Fruit fly (Drosophila melanogaster): ENCODE measurements around the gene Rab27.

Rab27 gene

dm6 chrX:1464033-1464432, 12.7 kb downstream of the Rab27 start, which contains the start of gene Ns3 (continued):
- TF ChIP-seq CG10366 (GFP tag; IDR thresholded peaks at IDR 0.05) (no peak), HLH4C (GFP tag; IDR thresholded peaks at IDR 0.05; ENCODE audit: partially characterized antibody) (peak; percentile 94), da (GFP tag; optimal IDR thresholded peaks at IDR 0.05) (no peak), crc (GFP tag; optimal IDR thresholded peaks at IDR 0.05) (no peak), h (optimal IDR thresholded peaks at IDR 0.05) (no peak), al (GFP tag; IDR thresholded peaks at IDR 0.05) (no peak), dimm (GFP tag; IDR thresholded peaks at IDR 0.05) (no peak), CG11398 (GFP tag; optimal IDR thresholded peaks at IDR 0.05) (no peak), Blimp-1 (GFP tag; optimal IDR thresholded peaks at IDR 0.05) (no peak), kah (GFP tag; optimal IDR thresholded peaks at IDR 0.05) (no peak), CG33557 (GFP tag; optimal IDR thresholded peaks at IDR 0.05) (no peak), HmgD (GFP tag; optimal IDR thresholded peaks at IDR 0.05) (no peak), inv (GFP tag; IDR thresholded peaks at IDR 0.05; ENCODE audit: partially characterized antibody) (peak; percentile 73), CG1792 (GFP tag; optimal IDR thresholded peaks at IDR 0.05) (no peak), sug (tag; optimal IDR thresholded peaks at IDR 0.05) (peak; percentile 1), B-H1 (GFP tag; IDR thresholded peaks at IDR 0.05) (no peak), Dp (GFP tag; optimal IDR thresholded peaks at IDR 0.05) (peak; percentile 94), CG12299 (tag; optimal IDR thresholded peaks at IDR 0.05) (no peak), CG5180 (GFP tag; optimal IDR thresholded peaks at IDR 0.05) (no peak), CG2129 (GFP tag; IDR thresholded peaks at IDR 0.05; ENCODE audit: partially characterized antibody) (peak; percentile 49; the same call in 1 of the 2 replicates), CG13287 (GFP tag; IDR thresholded peaks at IDR 0.05; ENCODE audit: partially characterized antibody) (peak; percentile 95), gt (GFP tag; IDR thresholded peaks at IDR 0.05) (no peak), cg (GFP tag; optimal IDR thresholded peaks at IDR 0.05) (peak; percentile 1), Abd-B (GFP tag; optimal IDR thresholded peaks at IDR 0.05) (no peak), CG7271 (tag; optimal IDR thresholded peaks at IDR 0.05) (no peak), z (GFP tag; IDR thresholded peaks at IDR 0.05) (no peak), CG7928 (GFP tag; optimal IDR thresholded peaks at IDR 0.05) (no peak), CG4424 (GFP tag; optimal IDR thresholded peaks at IDR 0.05) (no peak), CG3281 (GFP tag; optimal IDR thresholded peaks at IDR 0.05) (no peak), Neu2 (GFP tag; optimal IDR thresholded peaks at IDR 0.05; ENCODE audit: borderline replicate concordance) (no peak), Jarid2 (GFP tag; optimal IDR thresholded peaks at IDR 0.05) (no peak), Bteb2 (GFP tag; optimal IDR thresholded peaks at IDR 0.05) (no peak), fd64A (GFP tag; optimal IDR thresholded peaks at IDR 0.05) (no peak), scrt (GFP tag; optimal IDR thresholded peaks at IDR 0.05) (no peak), gem (tag; optimal IDR thresholded peaks at IDR 0.05) (no peak), hth (optimal IDR thresholded peaks at IDR 0.05) (no peak), sqz (GFP tag; optimal IDR thresholded peaks at IDR 0.05) (no peak), wor (GFP tag; IDR thresholded peaks at IDR 0.05) (no peak), CG16813 (GFP tag; IDR thresholded peaks at IDR 0.05; ENCODE audit: partially characterized antibody) (peak; percentile 82), ERR (GFP tag; optimal IDR thresholded peaks at IDR 0.05) (no peak), tna (GFP tag; IDR thresholded peaks at IDR 0.05; ENCODE audit: partially characterized antibody) (peak; percentile 87), ham (GFP tag; IDR thresholded peaks at IDR 0.05) (no peak), CG11093 (GFP tag; IDR thresholded peaks at IDR 0.05) (no peak), amos (GFP tag; IDR thresholded peaks at IDR 0.05; ENCODE audit: partially characterized antibody) (peak; percentile 88), CG7987 (GFP tag; optimal IDR thresholded peaks at IDR 0.05) (no peak), CG30403 (GFP tag; optimal IDR thresholded peaks at IDR 0.05) (no peak), Dll (GFP tag; IDR thresholded peaks at IDR 0.05; ENCODE audit: partially characterized antibody) (peak; percentile 85), CG13424 (tag; optimal IDR thresholded peaks at IDR 0.05) (no peak), CG1647 (GFP tag; optimal IDR thresholded peaks at IDR 0.05) (no peak), CG9817 (tag; optimal IDR thresholded peaks at IDR 0.05) (no peak), yki (optimal IDR thresholded peaks at IDR 0.05) (no peak), sens (GFP tag) (peak; percentile 64)

Measured in whole organism, embryonic.